Fruit fly (Drosophila melanogaster) Kc167 (cell line): ENCODE results near the gene Strump.

ENCODE experiments used
- Myc ChIP-seq: fragments of >200 bp; optimal IDR thresholded peaks from 2 replicates; lab custom pipeline; 2017; ENCODE audit warnings: missing external identifiers
- Sin3A ChIP-seq: fragments of >200 bp; optimal IDR thresholded peaks from 2 replicates; lab custom pipeline; 2018; ENCODE audit warnings: missing external identifiers
- h ChIP-seq: fragments of >200 bp; optimal IDR thresholded peaks from 3 replicates; lab custom pipeline; 2018; ENCODE audit warnings: missing external identifiers
- insv ChIP-seq: fragments of >200 bp; optimal IDR thresholded peaks from 3 replicates; lab custom pipeline; 2018; ENCODE audit warnings: missing external identifiers
- psq ChIP-seq: fragments of >200 bp; optimal IDR thresholded peaks from 2 replicates; lab custom pipeline; 2017; ENCODE audit warnings: missing external identifiers
- ttk ChIP-seq: sonication (Bioruptor generic); optimal IDR thresholded peaks from 2 replicates; lab custom pipeline; 2017; ENCODE audit warnings: missing external identifiers

Gene Strump

dm6 chr3L:16145282-16145681 lies 23.5 kb downstream of the Strump start:
- TF ChIP-seq insv (no peak), h (lab: Kevin White, UChicago) (no peak), Sin3A (lab: Kevin White, UChicago) (no peak), psq (lab: Kevin White, UChicago) (no peak), Myc (lab: Kevin White, UChicago) (no peak), ttk (lab: Kevin White, UChicago) (no peak)

- TF ChIP-seq ttk (lab: Kevin White, UChicago): no peak
- no peak for TF ChIP-seq insv
- no peak for TF ChIP-seq Sin3A (lab: Kevin White, UChicago)
- no peak for TF ChIP-seq psq (lab: Kevin White, UChicago)
- no peak for TF ChIP-seq h (lab: Kevin White, UChicago)
- no peak for TF ChIP-seq Myc (lab: Kevin White, UChicago)
These were observed 24.2 kb downstream of the Strump start for dm6 chr3L:16145931-16146538.

- TF ChIP-seq psq (lab: Kevin White, UChicago) (no peak), Sin3A (lab: Kevin White, UChicago) (no peak), Myc (lab: Kevin White, UChicago) (no peak), ttk (lab: Kevin White, UChicago) (no peak)
These were observed 24.7 kb downstream of the Strump start for dm6 chr3L:16146539-16146934.

- TF ChIP-seq psq (lab: Kevin White, UChicago) (no peak), h (lab: Kevin White, UChicago) (no peak), Sin3A (lab: Kevin White, UChicago) (no peak)
These were observed 25.5 kb downstream of the Strump start for dm6 chr3L:16147325-16147724.

dm6 chr3L:16147819-16148236 lies 26.0 kb downstream of the Strump start:
- TF ChIP-seq Myc (lab: Kevin White, UChicago): no peak
- no peak for TF ChIP-seq insv
- TF ChIP-seq psq (lab: Kevin White, UChicago): no peak
- no peak for TF ChIP-seq ttk (lab: Kevin White, UChicago)
- no peak for TF ChIP-seq h (lab: Kevin White, UChicago)
- TF ChIP-seq Sin3A (lab: Kevin White, UChicago): no peak

dm6 chr3L:16149418-16150160 lies 27.8 kb downstream of the Strump start:
- TF ChIP-seq Sin3A (lab: Kevin White, UChicago): no peak
- TF ChIP-seq Myc (lab: Kevin White, UChicago): no peak
- TF ChIP-seq h (lab: Kevin White, UChicago): no peak
- no peak for TF ChIP-seq insv
- TF ChIP-seq ttk (lab: Kevin White, UChicago): no peak
- no peak for TF ChIP-seq psq (lab: Kevin White, UChicago)

dm6 chr3L:16150161-16150538 lies 28.3 kb downstream of the Strump start:
- TF ChIP-seq Sin3A (lab: Kevin White, UChicago) (no peak), ttk (lab: Kevin White, UChicago) (no peak), insv (no peak), Myc (lab: Kevin White, UChicago) (no peak), h (lab: Kevin White, UChicago) (no peak), psq (lab: Kevin White, UChicago) (no peak)

dm6 chr3L:16150850-16151515 lies 29.2 kb downstream of the Strump start:
- TF ChIP-seq ttk (lab: Kevin White, UChicago) (no peak), insv (no peak), Myc (lab: Kevin White, UChicago) (no peak), psq (lab: Kevin White, UChicago) (no peak), Sin3A (lab: Kevin White, UChicago) (no peak), h (lab: Kevin White, UChicago) (no peak)

dm6 chr3L:16151742-16152141 lies 29.9 kb downstream of the Strump start:
- TF ChIP-seq insv: no peak
- TF ChIP-seq Myc (lab: Kevin White, UChicago): no peak
- TF ChIP-seq Sin3A (lab: Kevin White, UChicago): no peak
- no peak for TF ChIP-seq h (lab: Kevin White, UChicago)
- no peak for TF ChIP-seq ttk (lab: Kevin White, UChicago)
- no peak for TF ChIP-seq psq (lab: Kevin White, UChicago)

- TF ChIP-seq psq (lab: Kevin White, UChicago) (no peak), h (lab: Kevin White, UChicago) (no peak), Myc (lab: Kevin White, UChicago) (no peak), ttk (lab: Kevin White, UChicago) (no peak)
These were observed 31.3 kb downstream of the Strump start for dm6 chr3L:16153089-16153488.

- TF ChIP-seq psq (lab: Kevin White, UChicago) (no peak), h (lab: Kevin White, UChicago) (no peak), Sin3A (lab: Kevin White, UChicago) (no peak), insv (no peak), ttk (lab: Kevin White, UChicago) (no peak), Myc (lab: Kevin White, UChicago) (no peak)
These were observed 31.8 kb downstream of the Strump start for dm6 chr3L:16153650-16154049.
